Fruit fly (Drosophila melanogaster): ENCODE data around the gene obst-A.
"Not testable (repeated sequence)": the region's sequence is repeated elsewhere in the genome, so short reads cannot be mapped to it uniquely, and the experiment has no call there.

The obst-A gene

DNA sequence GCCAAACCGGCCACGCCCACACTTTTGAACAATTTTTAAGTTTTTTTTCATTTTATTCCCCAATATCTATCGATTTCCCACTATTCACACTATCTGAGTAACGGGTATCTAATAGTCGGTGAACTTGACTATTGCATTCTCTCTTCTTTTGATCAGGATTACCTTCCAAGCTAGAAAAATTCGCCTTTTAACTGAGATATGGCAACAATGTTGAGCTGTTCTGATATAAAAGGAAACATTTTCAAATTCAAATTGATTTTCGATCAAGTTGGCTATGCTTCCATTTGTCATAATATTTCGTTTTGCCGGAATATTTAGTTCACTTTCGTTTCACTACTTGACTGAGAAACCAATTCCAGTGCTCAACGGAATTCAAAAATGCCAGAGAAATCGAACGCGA lies 19.3 kb downstream of the obst-A start, which contains the start of gene CG42577:
Gene CG42577 (plus strand): TSS at position 301 of the 400 bp plus-strand sequence.
- TF ChIP-seq CG13204 (GFP tag; optimal IDR thresholded peaks at IDR 0.05); D1 (tag; optimal IDR thresholded peaks at IDR 0.05); CG17806 (tag; optimal IDR thresholded peaks at IDR 0.05): not testable (repeated sequence)

DNA sequence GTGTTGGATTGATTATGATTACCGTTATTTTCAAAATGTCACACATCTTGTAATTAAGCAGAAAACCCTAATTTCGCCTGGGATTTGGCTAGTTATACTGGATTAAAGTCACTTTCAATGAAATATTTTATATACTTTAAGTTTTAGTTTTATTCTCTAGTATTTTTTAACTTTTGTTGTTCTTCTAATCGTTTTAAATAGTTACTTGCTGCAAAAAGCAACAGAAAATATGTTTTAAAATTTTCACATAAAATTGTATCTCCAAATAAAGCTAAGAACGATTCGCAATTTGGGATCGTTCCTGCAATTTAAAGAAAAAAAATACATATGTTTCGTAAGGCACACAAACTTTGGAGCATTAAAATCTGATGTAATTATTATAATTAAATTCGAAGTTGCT lies 30.0 kb downstream of the obst-A start, which contains the start of gene Inx6:
Gene Inx6 (minus strand): TSS at position 101 of the 400 bp plus-strand sequence.
- TF ChIP-seq CG32121 (GFP tag; IDR thresholded peaks at IDR 0.05) (no peak), CG14655 (GFP tag; optimal IDR thresholded peaks at IDR 0.05) (no peak), D1 (tag; optimal IDR thresholded peaks at IDR 0.05) (no peak)
